Fruit fly (Drosophila melanogaster) whole organism, embryonic: ENCODE data around the gene Cep135.

Experiments used
- Adf1 ChIP-seq: fragments of 200-800 bp; sonication (Bioruptor generic); IDR thresholded peaks from 2 replicates; pipeline ENCODE4 v1.3.6; 2022; ENCODE audit warnings: missing biosample characterization, missing genetic modification characterization
- Aef1 ChIP-seq: fragments of 200-800 bp; sonication (Bioruptor generic); IDR thresholded peaks from 3 replicates; pipeline ENCODE4 v1.3.6; 2022; ENCODE audit warnings: missing biosample characterization, missing genetic modification characterization
- B-H1 ChIP-seq: fragments of 200-800 bp; sonication (Bioruptor generic); IDR thresholded peaks from 3 replicates; pipeline ENCODE4 v1.3.6; 2022; ENCODE audit warnings: missing biosample characterization, missing genetic modification characterization
- B-H2 ChIP-seq: fragments of 200-800 bp; sonication (Bioruptor generic); optimal IDR thresholded peaks from 2 replicates; lab custom pipeline; 2018; ENCODE audit warnings: missing biosample characterization, mild to moderate bottlenecking, missing genetic modification characterization
- CG11398 ChIP-seq: fragments of 200-800 bp; sonication (Bioruptor generic); optimal IDR thresholded peaks from 2 replicates; lab custom pipeline; 2016; ENCODE audit warnings: missing biosample characterization, missing genetic modification characterization
- CG11696 ChIP-seq: fragments of 200-800 bp; sonication (Bioruptor generic); IDR thresholded peaks from 2 replicates; pipeline ENCODE4 v1.3.6; 2022; ENCODE audit warnings: missing biosample characterization, missing genetic modification characterization
- CG11723 ChIP-seq: fragments of 200-800 bp; sonication (Bioruptor generic); optimal IDR thresholded peaks from 2 replicates; lab custom pipeline; 2017; ENCODE audit warnings: missing biosample characterization, mild to moderate bottlenecking, missing genetic modification characterization
- CG13894 ChIP-seq: fragments of 200-800 bp; sonication (Bioruptor generic); optimal IDR thresholded peaks from 3 replicates; lab custom pipeline; 2018; ENCODE audit warnings: missing biosample characterization, mild to moderate bottlenecking, missing genetic modification characterization, moderate library complexity
- CG14050 ChIP-seq: fragments of 200-800 bp; sonication (Bioruptor generic); IDR thresholded peaks from 3 replicates; pipeline ENCODE4 v1.3.6; 2022; ENCODE audit warnings: missing biosample characterization, missing genetic modification characterization
- CG17328 ChIP-seq: fragments of 200-800 bp; sonication (Bioruptor generic); IDR thresholded peaks from 2 replicates; pipeline ENCODE4 v1.3.6; 2022; ENCODE audit warnings: missing biosample characterization, missing genetic modification characterization
- CG17385 ChIP-seq: fragments of 200-800 bp; sonication (Bioruptor generic); optimal IDR thresholded peaks from 3 replicates; lab custom pipeline; 2018; ENCODE audit warnings: missing biosample characterization, mild to moderate bottlenecking, missing genetic modification characterization
- CG18262 ChIP-seq: fragments of 200-800 bp; optimal IDR thresholded peaks from 3 replicates; lab custom pipeline; 2019; ENCODE audit warnings: missing biosample characterization, mild to moderate bottlenecking, missing genetic modification characterization, moderate library complexity
- CG18476 ChIP-seq: fragments of 200-800 bp; sonication (Bioruptor generic); optimal IDR thresholded peaks from 2 replicates; lab custom pipeline; 2016; ENCODE audit warnings: missing biosample characterization, mild to moderate bottlenecking, missing genetic modification characterization
- CG2129 ChIP-seq: fragments of 200-800 bp; sonication (Bioruptor generic); IDR thresholded peaks from 2 replicates; pipeline ENCODE4 v1.3.6; 2022; ENCODE audit warnings: missing biosample characterization, missing genetic modification characterization; ENCODE audit not compliant: partially characterized antibody
- CG34224 ChIP-seq: fragments of 200-800 bp; sonication (Bioruptor generic); IDR thresholded peaks from 3 replicates; pipeline ENCODE4 v1.3.6; 2022; ENCODE audit warnings: missing biosample characterization, missing genetic modification characterization; ENCODE audit not compliant: partially characterized antibody
- CG34376 ChIP-seq: fragments of 200-800 bp; sonication (Bioruptor generic); optimal IDR thresholded peaks from 2 replicates; lab custom pipeline; 2018; ENCODE audit warnings: missing biosample characterization, mild to moderate bottlenecking, missing genetic modification characterization
- CG3847 ChIP-seq: fragments of 200-800 bp; sonication (Bioruptor generic); IDR thresholded peaks from 2 replicates; pipeline ENCODE4 v1.3.6; 2022; ENCODE audit warnings: missing biosample characterization, missing genetic modification characterization
- CG6254 ChIP-seq: fragments of 200-800 bp; sonication (Bioruptor generic); optimal IDR thresholded peaks from 3 replicates; lab custom pipeline; 2017; ENCODE audit warnings: mild to moderate bottlenecking, missing biosample characterization, missing genetic modification reagents, missing genetic modification characterization
- CG9437 ChIP-seq: fragments of 200-800 bp; sonication (Bioruptor generic); optimal IDR thresholded peaks from 2 replicates; lab custom pipeline; 2018; ENCODE audit warnings: missing biosample characterization, mild to moderate bottlenecking, missing genetic modification characterization
- E2f2 ChIP-seq: fragments of 200-800 bp; sonication (Bioruptor generic); IDR thresholded peaks from 2 replicates; pipeline ENCODE4 v1.3.6; 2022; ENCODE audit warnings: missing biosample characterization, missing genetic modification characterization
- Elba2 ChIP-seq: fragments of 200-800 bp; sonication (Bioruptor generic); optimal IDR thresholded peaks from 3 replicates; lab custom pipeline; 2016; ENCODE audit warnings: missing biosample characterization, missing genetic modification characterization
- GATAe ChIP-seq: fragments of 200-800 bp; sonication (Bioruptor generic); conservative IDR thresholded peaks from 2 replicates; pipeline ENCODE4 v1.3.6; 2022; ENCODE audit warnings: missing biosample characterization, missing genetic modification characterization
- H15 ChIP-seq: fragments of 200-800 bp; sonication (Bioruptor generic); IDR thresholded peaks from 3 replicates; pipeline ENCODE4 v1.3.6; 2022; ENCODE audit warnings: missing biosample characterization, missing genetic modification characterization
- HLH3B ChIP-seq: fragments of 200-800 bp; sonication (Bioruptor generic); IDR thresholded peaks from 2 replicates; pipeline ENCODE4 v1.3.6; 2022; ENCODE audit warnings: missing biosample characterization, missing genetic modification characterization
- Hr3 ChIP-seq: fragments of 200-800 bp; sonication (Bioruptor generic); optimal IDR thresholded peaks from 3 replicates; lab custom pipeline; 2016; ENCODE audit warnings: missing biosample characterization, missing genetic modification characterization
- Jarid2 ChIP-seq: fragments of 200-800 bp; sonication (Bioruptor generic); optimal IDR thresholded peaks from 3 replicates; lab custom pipeline; 2017; ENCODE audit warnings: mild to moderate bottlenecking, missing biosample characterization, missing genetic modification reagents, missing genetic modification characterization
- Myb ChIP-seq: fragments of 200-800 bp; sonication (Bioruptor generic); optimal IDR thresholded peaks from 2 replicates; lab custom pipeline; 2016; ENCODE audit warnings: missing biosample characterization, missing genetic modification characterization
- NC2β ChIP-seq: fragments of 200-800 bp; sonication (Bioruptor generic); optimal IDR thresholded peaks from 2 replicates; lab custom pipeline; 2016; ENCODE audit warnings: missing biosample characterization, missing genetic modification characterization
- Oli ChIP-seq: fragments of 200-800 bp; sonication (Bioruptor generic); optimal IDR thresholded peaks from 2 replicates; lab custom pipeline; 2018; ENCODE audit warnings: missing biosample characterization, mild to moderate bottlenecking, missing genetic modification characterization, moderate library complexity
- az2 ChIP-seq: fragments of 200-800 bp; sonication (Bioruptor generic); optimal IDR thresholded peaks from 3 replicates; lab custom pipeline; 2016; ENCODE audit warnings: missing biosample characterization, missing genetic modification characterization
- bcd ChIP-seq: fragments of 200-800 bp; sonication (Bioruptor generic); optimal IDR thresholded peaks from 2 replicates; lab custom pipeline; 2017; ENCODE audit warnings: missing biosample characterization, mild to moderate bottlenecking, missing genetic modification characterization
- cg ChIP-seq: fragments of 200-800 bp; sonication (Bioruptor generic); optimal IDR thresholded peaks from 3 replicates; lab custom pipeline; 2019; ENCODE audit warnings: missing biosample characterization, mild to moderate bottlenecking, missing genetic modification characterization, moderate library complexity
- crol ChIP-seq: fragments of 200-800 bp; sonication (Bioruptor generic); IDR thresholded peaks from 2 replicates; pipeline ENCODE4 v1.3.6; 2022; ENCODE audit warnings: missing biosample characterization, missing genetic modification characterization
- danr ChIP-seq: fragments of 200-800 bp; sonication (Bioruptor generic); IDR thresholded peaks from 2 replicates; pipeline ENCODE4 v1.3.6; 2022; ENCODE audit warnings: missing biosample characterization, missing genetic modification characterization
- ems ChIP-seq: fragments of 200-800 bp; sonication (Bioruptor generic); optimal IDR thresholded peaks from 3 replicates; lab custom pipeline; 2016; ENCODE audit warnings: missing biosample characterization, missing genetic modification characterization
- fd96Cb ChIP-seq: fragments of 200-800 bp; sonication (Bioruptor generic); optimal IDR thresholded peaks from 2 replicates; lab custom pipeline; 2018; ENCODE audit warnings: missing biosample characterization, mild to moderate bottlenecking, missing genetic modification characterization, moderate library complexity
- gt ChIP-seq: fragments of 200-800 bp; sonication (Bioruptor generic); IDR thresholded peaks from 2 replicates; pipeline ENCODE4 v1.3.6; 2022; ENCODE audit warnings: missing biosample characterization, missing genetic modification characterization
- insv ChIP-seq, 2 experiments: fragments of 200-800 bp; sonication (Bioruptor generic); optimal IDR thresholded peaks; 3 replicates each; lab custom pipeline; 2016 to 2018; ENCODE audit warnings: missing biosample characterization in 2 of 2, missing genetic modification characterization in 2 of 2
- lab ChIP-seq: fragments of 200-800 bp; sonication (Bioruptor generic); optimal IDR thresholded peaks from 3 replicates; lab custom pipeline; 2017; ENCODE audit warnings: missing biosample characterization, missing genetic modification characterization, mild to moderate bottlenecking, moderate library complexity, missing genetic modification reagents
- lov ChIP-seq, 2 experiments: fragments of 200-800 bp in 1 of 2; fragments of >200 bp in 1 of 2; sonication (Bioruptor generic) in 1 of 2; IDR thresholded peaks in 1 of 2; optimal IDR thresholded peaks in 1 of 2; 2 replicates in 1 of 2; 3 replicates in 1 of 2; pipeline versions ENCODE4 v1.3.6 to Lab custom; 2017 to 2022; ENCODE audit warnings: missing biosample characterization in 1 of 2, missing genetic modification characterization in 1 of 2
- salm ChIP-seq: fragments of 200-800 bp; sonication (Bioruptor generic); optimal IDR thresholded peaks from 2 replicates; lab custom pipeline; 2018; ENCODE audit warnings: missing biosample characterization, mild to moderate bottlenecking, missing genetic modification characterization
- shn ChIP-seq: fragments of 200-800 bp; sonication (Bioruptor generic); optimal IDR thresholded peaks from 3 replicates; lab custom pipeline; 2016; ENCODE audit warnings: missing biosample characterization, missing genetic modification characterization
- sima ChIP-seq: fragments of 200-800 bp; sonication (Bioruptor generic); optimal IDR thresholded peaks from 2 replicates; lab custom pipeline; 2016; ENCODE audit warnings: missing biosample characterization, missing genetic modification characterization
- ssp ChIP-seq: fragments of 200-800 bp; sonication (Bioruptor generic); IDR thresholded peaks from 2 replicates; pipeline ENCODE4 v1.3.6; 2022; ENCODE audit warnings: missing biosample characterization, missing genetic modification characterization
- tna ChIP-seq: fragments of 200-800 bp; sonication (Bioruptor generic); IDR thresholded peaks from 2 replicates; pipeline ENCODE4 v1.3.6; 2022; ENCODE audit warnings: missing biosample characterization, missing genetic modification characterization; ENCODE audit not compliant: partially characterized antibody
- vnd ChIP-seq: fragments of 200-800 bp; sonication (Bioruptor generic); IDR thresholded peaks from 3 replicates; pipeline ENCODE4 v1.3.6; 2022; ENCODE audit warnings: missing biosample characterization, missing genetic modification characterization; ENCODE audit not compliant: partially characterized antibody
- wek ChIP-seq: fragments of 200-800 bp; sonication (Bioruptor generic); optimal IDR thresholded peaks from 3 replicates; lab custom pipeline; 2018; ENCODE audit warnings: missing biosample characterization, mild to moderate bottlenecking, missing genetic modification characterization, moderate library complexity
- zfh1 ChIP-seq: fragments of 200-800 bp; sonication (Bioruptor generic); IDR thresholded peaks from 3 replicates; pipeline ENCODE4 v1.3.6; 2022; ENCODE audit warnings: missing biosample characterization, missing genetic modification characterization

The Cep135 gene

dm6 chr3L:15136659-15137572, 20.4 kb downstream of the Cep135 start, which contains the start of gene CG12316 (continued):
- TF ChIP-seq fd96Cb (tag; lab: Kevin White, UChicago) = peak; percentile 87
- peak; percentile 89 for TF ChIP-seq CG11723 (GFP tag; lab: Kevin White, UChicago)
- peak; percentile 77 for TF ChIP-seq Myb (GFP tag; lab: Kevin White, UChicago)
- peak; percentile 85 for TF ChIP-seq CG9437
- peak; percentile 5 for TF ChIP-seq Elba2 (GFP tag; lab: Kevin White, UChicago)
- peak; percentile 44 for TF ChIP-seq tna (GFP tag; lab: Robert Waterston, UW)
- TF ChIP-seq B-H1 (GFP tag; lab: Robert Waterston, UW) = peak; percentile 50; the same call in 2 of the 3 replicates
- TF ChIP-seq CG11398 = peak; percentile 91
- TF ChIP-seq CG18262 = peak; percentile 95
- peak; percentile 47; the same call in 1 of the 3 replicates for TF ChIP-seq Aef1 (GFP tag; lab: Robert Waterston, UW)
- TF ChIP-seq CG17328 (GFP tag; lab: Robert Waterston, UW) = peak; percentile 84
- peak; percentile 23 to 70 for TF ChIP-seq insv (GFP tag; optimal IDR thresholded peaks at IDR 0.05; lab: Kevin White, UChicago)
- TF ChIP-seq az2 = peak; percentile 86
- TF ChIP-seq E2f2 (GFP tag; lab: Robert Waterston, UW) = peak; percentile 85
- TF ChIP-seq CG14050 = peak; percentile 79
- peak; percentile 94 for TF ChIP-seq zfh1 (GFP tag; lab: Robert Waterston, UW)
- peak; percentile 90 for TF ChIP-seq salm (tag; lab: Kevin White, UChicago)
- peak; percentile 89 for TF ChIP-seq CG18476 (GFP tag; lab: Kevin White, UChicago)
- TF ChIP-seq CG3847 = peak; percentile 85
- TF ChIP-seq Oli = peak; percentile 91
- TF ChIP-seq ems = peak; percentile 95
- peak; percentile 45 for TF ChIP-seq CG11696 (GFP tag; lab: Robert Waterston, UW)
- peak; percentile 91 for TF ChIP-seq CG13894 (tag; lab: Kevin White, UChicago)
- TF ChIP-seq Adf1 (GFP tag; lab: Robert Waterston, UW) = peak; percentile 57
- TF ChIP-seq CG34224 (GFP tag; lab: Robert Waterston, UW) = peak; percentile 76
- TF ChIP-seq CG17385 = peak; percentile 86
- TF ChIP-seq bcd (GFP tag; lab: Kevin White, UChicago) = peak; percentile 88
- TF ChIP-seq sima (GFP tag; lab: Kevin White, UChicago) = peak; percentile 84
- no peak; the same call in 1 of the 2 replicates for TF ChIP-seq GATAe (GFP tag; lab: Robert Waterston, UW)
- TF ChIP-seq CG6254 (GFP tag; lab: Kevin White, UChicago) = peak; percentile 90
- peak; percentile 85 for TF ChIP-seq Hr3
- no peak for TF ChIP-seq lov (optimal IDR thresholded peaks at IDR 0.05; lab: Kevin White, UChicago)
- TF ChIP-seq lov (GFP tag; IDR thresholded peaks at IDR 0.05; lab: Robert Waterston, UW) = peak; percentile 74; the same call in 2 of the 3 replicates
- TF ChIP-seq B-H2 (GFP tag; lab: Kevin White, UChicago) = peak; percentile 90
- TF ChIP-seq danr (GFP tag; lab: Robert Waterston, UW) = peak; percentile 66; the same call in 1 of the 2 replicates
- peak; percentile 69 for TF ChIP-seq CG2129
- TF ChIP-seq HLH3B (GFP tag; lab: Robert Waterston, UW) = peak; percentile 74
- no peak for TF ChIP-seq gt (GFP tag; lab: Robert Waterston, UW)
- peak; percentile 72 for TF ChIP-seq vnd
- TF ChIP-seq CG34376 (GFP tag; lab: Kevin White, UChicago) = peak; percentile 94
- peak; percentile 72 for TF ChIP-seq Jarid2 (GFP tag; lab: Kevin White, UChicago)
- peak; percentile 83 for TF ChIP-seq NC2β
- peak; percentile 59 for TF ChIP-seq ssp (GFP tag; lab: Robert Waterston, UW)
- TF ChIP-seq cg (GFP tag; lab: Kevin White, UChicago) = no peak
- TF ChIP-seq H15 (GFP tag; lab: Robert Waterston, UW) = peak; percentile 77
- TF ChIP-seq shn (GFP tag; lab: Kevin White, UChicago) = peak; percentile 93
- TF ChIP-seq wek (GFP tag; lab: Kevin White, UChicago) = peak; percentile 86
- peak; percentile 95 for TF ChIP-seq lab (GFP tag; lab: Kevin White, UChicago)
- TF ChIP-seq crol = no peak
